Fruit fly (Drosophila melanogaster): Measurements from ENCODE around the gene Pomp.

DNA sequence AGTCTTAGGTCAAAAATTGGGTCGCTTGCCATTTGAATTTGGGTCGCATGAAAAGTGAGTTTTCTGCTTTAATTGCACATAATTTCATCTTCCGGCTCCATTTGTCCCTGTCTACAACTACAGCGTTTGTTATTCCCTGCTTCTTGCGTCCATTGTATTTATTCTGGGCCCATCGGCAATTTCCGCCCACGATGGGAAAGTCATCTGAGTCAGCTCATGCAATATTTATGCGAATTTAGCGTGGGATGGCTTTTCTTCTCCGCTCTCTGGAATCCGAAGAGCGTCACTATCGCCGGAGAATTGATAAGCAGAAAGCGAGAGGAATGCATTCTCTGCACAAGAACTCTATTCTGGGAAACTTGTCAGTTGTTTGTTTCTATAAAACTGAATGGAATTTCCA lies 5.1 kb downstream of the Pomp start:
- no peak for TF ChIP-seq Awh (GFP tag; IDR thresholded peaks at IDR 0.05)
- no peak for TF ChIP-seq chinmo (GFP tag; IDR thresholded peaks at IDR 0.05; ENCODE audit: partially characterized antibody)
- TF ChIP-seq ara (GFP tag; IDR thresholded peaks at IDR 0.05): no peak
- TF ChIP-seq CG5180 (GFP tag; optimal IDR thresholded peaks at IDR 0.05): no peak
- TF ChIP-seq Bdp1 (GFP tag; optimal IDR thresholded peaks at IDR 0.05): no peak
- no peak for TF ChIP-seq lola (GFP tag; optimal IDR thresholded peaks at IDR 0.05)
- TF ChIP-seq Trl (optimal IDR thresholded peaks at IDR 0.05): no peak
- TF ChIP-seq Trl (GFP tag; optimal IDR thresholded peaks at IDR 0.05): no peak
- TF ChIP-seq Ravus (GFP tag; IDR thresholded peaks at IDR 0.05): no peak
- no peak for TF ChIP-seq TFAM (GFP tag; optimal IDR thresholded peaks at IDR 0.05)
